Worm (Caenorhabditis elegans) whole organism, late embryonic: ENCODE results near the gene Y71H2AM.12.

Source experiments
- F13H6.1 ChIP-seq: sonication (generic microtip); optimal IDR thresholded peaks from 2 replicates; lab custom pipeline; 2016; ENCODE audit warnings: missing genetic modification characterization, missing compliant biosample characterization
- K02D7.2 ChIP-seq: sonication (generic microtip); optimal IDR thresholded peaks from 2 replicates; lab custom pipeline; 2017; ENCODE audit warnings: mild to moderate bottlenecking, missing genetic modification characterization, missing compliant biosample characterization
- K09A11.1 ChIP-seq: sonication (generic microtip); optimal IDR thresholded peaks from 2 replicates; lab custom pipeline; 2017; ENCODE audit warnings: antibody characterized with exemption, mild to moderate bottlenecking, missing genetic modification characterization, missing compliant biosample characterization; ENCODE audit not compliant: insufficient read depth
- T23F11.4 ChIP-seq: fragments of 200-800 bp; sonication (Bioruptor generic); optimal IDR thresholded peaks from 2 replicates; lab custom pipeline; 2018; ENCODE audit warnings: mild to moderate bottlenecking, missing genetic modification characterization, missing compliant biosample characterization
- Y22D7AL.16 ChIP-seq: sonication (generic microtip); optimal IDR thresholded peaks from 2 replicates; lab custom pipeline; 2016; ENCODE audit warnings: missing genetic modification characterization, missing compliant biosample characterization
- ahr-1 ChIP-seq: sonication (generic microtip); optimal IDR thresholded peaks from 2 replicates; lab custom pipeline; 2016; ENCODE audit warnings: missing genetic modification characterization, missing compliant biosample characterization
- ceh-14 ChIP-seq: sonication (generic microtip); optimal IDR thresholded peaks from 2 replicates; lab custom pipeline; 2016; ENCODE audit warnings: missing genotype, missing genetic modification characterization, missing compliant biosample characterization
- ceh-18 ChIP-seq: sonication (generic microtip); optimal IDR thresholded peaks from 2 replicates; lab custom pipeline; 2016; ENCODE audit warnings: missing genetic modification characterization, missing compliant biosample characterization
- ceh-19 ChIP-seq: fragments of 200-800 bp; sonication (Bioruptor generic); optimal IDR thresholded peaks from 2 replicates; lab custom pipeline; 2018; ENCODE audit warnings: mild to moderate bottlenecking, missing genetic modification characterization, missing compliant biosample characterization
- ceh-24 ChIP-seq: sonication (generic microtip); optimal IDR thresholded peaks from 2 replicates; lab custom pipeline; 2016; ENCODE audit warnings: mild to moderate bottlenecking, missing genetic modification characterization, missing compliant biosample characterization
- ceh-34 ChIP-seq: sonication (generic microtip); optimal IDR thresholded peaks from 2 replicates; lab custom pipeline; 2016; ENCODE audit warnings: mild to moderate bottlenecking, missing genetic modification characterization, missing compliant biosample characterization
- ceh-45 ChIP-seq: fragments of 200-800 bp; sonication (Bioruptor generic); IDR thresholded peaks from 2 replicates; pipeline ENCODE4 v1.3.6; 2022; ENCODE audit warnings: missing genetic modification reagents, missing genetic modification characterization, missing compliant biosample characterization
- ceh-48 ChIP-seq: sonication (generic microtip); optimal IDR thresholded peaks from 2 replicates; lab custom pipeline; 2016; ENCODE audit warnings: missing genetic modification characterization, inconsistent platforms, missing compliant biosample characterization
- elt-2 ChIP-seq: sonication (generic microtip); optimal IDR thresholded peaks from 2 replicates; lab custom pipeline; 2016; ENCODE audit warnings: missing genetic modification reagents, missing genetic modification characterization, missing compliant biosample characterization
- elt-4 ChIP-seq: sonication (generic microtip); optimal IDR thresholded peaks from 2 replicates; lab custom pipeline; 2016; ENCODE audit warnings: missing genetic modification characterization, missing compliant biosample characterization
- eyg-1 ChIP-seq: sonication (generic microtip); optimal IDR thresholded peaks from 2 replicates; lab custom pipeline; 2016; ENCODE audit warnings: missing genotype, missing genetic modification characterization, missing compliant biosample characterization
- fax-1 ChIP-seq: sonication (generic microtip); optimal IDR thresholded peaks from 2 replicates; lab custom pipeline; 2016; ENCODE audit warnings: missing genotype, missing genetic modification characterization, missing compliant biosample characterization
- gmeb-2 ChIP-seq: sonication (generic microtip); optimal IDR thresholded peaks from 2 replicates; lab custom pipeline; 2016; ENCODE audit warnings: missing genetic modification characterization, inconsistent platforms, missing compliant biosample characterization
- hlh-15 ChIP-seq: sonication (generic microtip); optimal IDR thresholded peaks from 2 replicates; lab custom pipeline; 2016; ENCODE audit warnings: missing genetic modification characterization, missing compliant biosample characterization
- lin-11 ChIP-seq: fragments of 200-800 bp; sonication (Bioruptor generic); optimal IDR thresholded peaks from 2 replicates; lab custom pipeline; 2018; ENCODE audit warnings: mild to moderate bottlenecking, missing genetic modification characterization, missing compliant biosample characterization
- nfya-1 ChIP-seq: sonication (generic microtip); optimal IDR thresholded peaks from 2 replicates; lab custom pipeline; 2017; ENCODE audit warnings: missing genetic modification characterization, mild to moderate bottlenecking, missing compliant biosample characterization, antibody characterized with exemption, moderate library complexity
- nhr-11 ChIP-seq: fragments of 150-350 bp; optimal IDR thresholded peaks from 2 replicates; lab custom pipeline; 2014; ENCODE audit warnings: missing biosample characterization, missing genetic modification characterization
- nhr-232 ChIP-seq: sonication (generic microtip); optimal IDR thresholded peaks from 2 replicates; lab custom pipeline; 2016; ENCODE audit warnings: missing genetic modification characterization, missing compliant biosample characterization
- pat-9 ChIP-seq: fragments of 200-800 bp; sonication (Bioruptor generic); optimal IDR thresholded peaks from 2 replicates; lab custom pipeline; 2018; ENCODE audit warnings: mild to moderate bottlenecking, missing genetic modification characterization, moderate library complexity, missing compliant biosample characterization
- pax-1 ChIP-seq: fragments of 150-350 bp; optimal IDR thresholded peaks from 2 replicates; lab custom pipeline; 2014; ENCODE audit warnings: missing biosample characterization, missing genetic modification characterization
- pha-4 ChIP-seq: fragments of 150-350 bp; optimal IDR thresholded peaks from 2 replicates; lab custom pipeline; 2018; ENCODE audit warnings: missing biosample characterization, missing genetic modification reagents, missing genetic modification characterization
- ref-2 ChIP-seq: sonication (generic microtip); optimal IDR thresholded peaks from 2 replicates; lab custom pipeline; 2016; ENCODE audit warnings: missing genetic modification characterization, missing compliant biosample characterization
- rnt-1 ChIP-seq: sonication (generic microtip); optimal IDR thresholded peaks from 2 replicates; lab custom pipeline; 2016; ENCODE audit warnings: missing genetic modification characterization, missing compliant biosample characterization
- sox-2 ChIP-seq: fragments of 200-800 bp; sonication (Bioruptor generic); IDR thresholded peaks from 2 replicates; pipeline ENCODE4 v1.3.6; 2022; ENCODE audit warnings: missing genetic modification reagents, missing genetic modification characterization, missing compliant biosample characterization
- syd-9 ChIP-seq: sonication (generic microtip); optimal IDR thresholded peaks from 2 replicates; lab custom pipeline; 2016; ENCODE audit warnings: mild to moderate bottlenecking, missing genetic modification characterization, moderate library complexity, missing compliant biosample characterization
- unc-3 ChIP-seq, 2 experiments: fragments of 200-800 bp in 1 of 2; sonication (Bioruptor generic) in 1 of 2; sonication (generic microtip) in 1 of 2; conservative IDR thresholded peaks in 1 of 2; optimal IDR thresholded peaks in 1 of 2; 2 replicates each; pipeline versions ENCODE4 v1.3.6 to Lab custom; 2016 to 2022; ENCODE audit warnings: missing compliant biosample characterization in 2 of 2, missing genetic modification characterization in 2 of 2, missing genetic modification reagents in 1 of 2
- zip-5 ChIP-seq: sonication (generic microtip); optimal IDR thresholded peaks from 2 replicates; lab custom pipeline; 2016; ENCODE audit warnings: missing genetic modification characterization, missing compliant biosample characterization
- ztf-16 ChIP-seq: sonication (generic microtip); optimal IDR thresholded peaks from 2 replicates; lab custom pipeline; 2017; ENCODE audit warnings: missing genetic modification characterization, missing compliant biosample characterization

Y71H2AM.12 gene

DNA sequence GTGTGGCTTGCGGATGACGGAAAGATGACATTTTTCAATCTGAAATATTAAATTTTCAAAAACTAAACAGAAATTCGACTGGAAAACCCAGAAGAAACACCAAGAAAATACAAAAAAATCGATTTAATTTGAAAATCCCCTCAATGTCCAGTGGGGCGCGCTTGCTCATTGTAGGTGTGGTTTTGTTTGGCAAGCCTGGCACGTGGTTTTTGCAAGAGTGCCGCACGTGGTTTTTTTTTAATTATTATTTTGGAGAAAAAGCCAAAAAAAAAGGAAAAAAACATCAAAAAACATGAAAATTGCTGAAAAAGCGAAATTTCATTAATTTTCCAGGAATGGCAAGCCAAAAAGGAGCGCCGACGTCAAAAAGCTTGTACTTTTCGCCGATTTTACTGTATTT is 34.7 kb upstream of the Y71H2AM.12 start, which contains the start of gene swsn-3 (continued):
- TF ChIP-seq ceh-14 (tag; lab: Kevin White, UChicago) (peak; percentile 98), ahr-1 (tag; lab: Kevin White, UChicago) (peak; percentile 81), rnt-1 (tag; lab: Kevin White, UChicago) (peak; percentile 93), fax-1 (tag; lab: Kevin White, UChicago) (peak; percentile 78), ceh-45 (GFP tag; lab: Robert Waterston, UW) (peak; percentile 55; the same call in 1 of the 2 replicates), eyg-1 (tag; lab: Kevin White, UChicago) (peak; percentile 84), unc-3 (GFP tag; conservative IDR thresholded peaks at IDR 0.05; lab: Robert Waterston, UW) (0 out of 2 replicates have a peak, but pooled peaks have one; percentile 45), unc-3 (tag; optimal IDR thresholded peaks at IDR 0.05; lab: Kevin White, UChicago) (peak; percentile 79), pat-9 (tag; lab: Kevin White, UChicago) (peak; percentile 77), zip-5 (peak; percentile 63), ceh-24 (tag; lab: Kevin White, UChicago) (peak; percentile 76), ceh-18 (peak; percentile 85), ceh-19 (peak; percentile 25), ceh-34 (tag; lab: Kevin White, UChicago) (peak; percentile 91), sox-2 (GFP tag; lab: Robert Waterston, UW) (peak; percentile 57), nfya-1 (tag; lab: Kevin White, UChicago) (peak; percentile 94), gmeb-2 (tag; lab: Kevin White, UChicago) (peak; percentile 68), pax-1 (tag; lab: Kevin White, UChicago) (peak; percentile 89), syd-9 (peak; percentile 57), K09A11.1 (tag; lab: Kevin White, UChicago) (peak; percentile 95), nhr-11 (tag; lab: Kevin White, UChicago) (no peak), elt-4 (tag; lab: Kevin White, UChicago) (no peak), hlh-15 (tag; lab: Kevin White, UChicago) (peak; percentile 68), lin-11 (tag; lab: Kevin White, UChicago) (peak; percentile 69), nhr-232 (tag; lab: Kevin White, UChicago) (peak; percentile 61), K02D7.2 (tag; lab: Kevin White, UChicago) (peak; percentile 88), F13H6.1 (peak; percentile 90), ref-2 (tag; lab: Kevin White, UChicago) (peak; percentile 88), T23F11.4 (GFP tag; lab: Kevin White, UChicago) (peak; percentile 70)

DNA sequence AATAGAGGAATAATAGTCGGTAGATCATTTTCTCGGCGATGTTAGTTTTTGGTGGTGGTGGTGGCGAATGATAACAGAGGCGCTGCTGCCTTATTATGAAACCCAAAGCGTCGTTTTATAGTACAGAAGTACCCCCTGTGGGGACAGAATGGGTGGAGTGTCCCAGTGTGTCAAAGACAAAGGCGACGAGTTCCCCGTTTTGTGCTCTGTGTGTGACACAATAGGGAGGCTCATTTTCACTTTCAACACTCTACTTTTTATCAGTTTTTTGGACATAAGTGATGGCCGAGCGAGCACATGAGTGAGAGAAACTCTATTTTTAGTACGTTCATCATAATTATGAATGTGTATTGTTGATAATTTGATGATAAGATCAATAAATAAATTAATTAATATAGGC is 26.8 kb upstream of the Y71H2AM.12 start, which contains the start of gene pho-9:
TSS of gene pho-9 (minus strand) at position 91 of the 400 bp plus-strand sequence.
- TF ChIP-seq T23F11.4 (GFP tag; lab: Kevin White, UChicago) (no peak), elt-2 (tag; lab: Kevin White, UChicago) (peak; percentile 50)
- TF ChIP-seq, all 69 proteins: peak for 1

DNA sequence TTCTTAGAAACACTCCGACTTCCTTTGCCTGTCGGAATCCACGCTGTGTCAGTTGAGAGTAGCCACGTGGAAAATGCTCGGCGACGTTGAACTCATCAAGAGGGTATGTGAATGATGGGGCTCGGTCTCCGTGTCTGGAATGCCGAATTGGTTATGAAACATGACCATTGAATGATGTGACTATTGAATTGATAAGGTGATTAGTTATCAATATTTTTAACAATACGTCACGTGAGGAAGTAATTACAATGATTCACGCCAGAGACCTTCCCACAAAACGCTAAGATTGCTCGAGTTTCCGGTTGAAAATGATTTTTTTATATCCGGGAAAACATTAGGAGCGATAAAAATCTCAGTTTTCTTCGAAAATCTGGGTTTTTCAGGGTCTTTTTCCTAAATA is 25.4 kb upstream of the Y71H2AM.12 start:
- no peak for TF ChIP-seq ref-2 (tag; lab: Kevin White, UChicago)
- no peak for TF ChIP-seq ztf-16
- no peak for TF ChIP-seq Y22D7AL.16 (tag; lab: Kevin White, UChicago)
- no peak for TF ChIP-seq ceh-48
- TF ChIP-seq, all 69 proteins: peak for 0

DNA sequence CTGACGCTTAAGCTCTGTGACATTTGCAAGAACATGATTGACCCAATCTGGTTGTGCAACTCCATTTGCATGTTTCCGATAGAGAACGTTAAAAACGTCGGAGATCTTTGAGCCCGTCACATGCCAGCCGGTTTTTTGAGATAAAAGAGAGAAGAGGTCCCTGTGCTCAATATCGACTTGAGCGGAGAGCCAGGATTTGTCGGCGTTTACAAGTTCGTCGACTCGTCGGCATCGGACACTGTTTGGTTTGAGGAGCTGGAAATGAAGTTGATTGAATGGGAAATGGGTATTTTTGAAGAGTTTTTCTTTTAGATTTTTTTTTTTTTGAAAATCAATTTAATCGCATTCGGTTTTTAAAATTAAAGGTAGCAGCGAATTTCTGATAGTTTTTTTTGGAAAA is 24.2 kb upstream of the Y71H2AM.12 start:
- no peak for TF ChIP-seq unc-3 (GFP tag; conservative IDR thresholded peaks at IDR 0.05; lab: Robert Waterston, UW)
- TF ChIP-seq unc-3 (tag; optimal IDR thresholded peaks at IDR 0.05; lab: Kevin White, UChicago), result no peak
- no peak for TF ChIP-seq pax-1 (tag; lab: Kevin White, UChicago)
- no peak for TF ChIP-seq pha-4
- TF ChIP-seq ref-2 (tag; lab: Kevin White, UChicago), result no peak
- no peak for TF ChIP-seq ceh-24 (tag; lab: Kevin White, UChicago)
- TF ChIP-seq Y22D7AL.16 (tag; lab: Kevin White, UChicago), result no peak
